Fruit fly (Drosophila melanogaster) whole organism, embryonic: ENCODE results near the gene CG15356.

Experiments used
- Aef1 ChIP-seq: fragments of 200-800 bp; sonication (Bioruptor generic); IDR thresholded peaks from 3 replicates; pipeline ENCODE4 v1.3.6; 2022; ENCODE audit warnings: missing biosample characterization, missing genetic modification characterization
- Antp ChIP-seq: fragments of 200-800 bp; sonication (Bioruptor generic); optimal IDR thresholded peaks from 3 replicates; lab custom pipeline; 2016; ENCODE audit warnings: missing biosample characterization, missing genetic modification characterization
- Atf3 ChIP-seq: fragments of 200-800 bp; sonication (Bioruptor generic); optimal IDR thresholded peaks from 3 replicates; lab custom pipeline; 2016; ENCODE audit warnings: missing biosample characterization, missing genetic modification characterization
- CG1024 ChIP-seq: fragments of 200-800 bp; sonication (Bioruptor generic); IDR thresholded peaks from 2 replicates; pipeline ENCODE4 v1.3.6; 2022; ENCODE audit warnings: missing biosample characterization, missing genetic modification characterization
- CG10431 ChIP-seq: fragments of 200-800 bp; sonication (Bioruptor generic); optimal IDR thresholded peaks from 3 replicates; lab custom pipeline; 2018; ENCODE audit warnings: missing biosample characterization, mild to moderate bottlenecking, missing genetic modification characterization
- CG11696 ChIP-seq: fragments of 200-800 bp; sonication (Bioruptor generic); IDR thresholded peaks from 2 replicates; pipeline ENCODE4 v1.3.6; 2022; ENCODE audit warnings: missing biosample characterization, missing genetic modification characterization
- CG14014 ChIP-seq: fragments of 200-800 bp; sonication (Bioruptor generic); IDR thresholded peaks from 2 replicates; pipeline ENCODE4 v1.3.6; 2022; ENCODE audit warnings: missing biosample characterization, missing genetic modification characterization
- CG14441 ChIP-seq: fragments of 200-800 bp; sonication (Bioruptor generic); IDR thresholded peaks from 2 replicates; pipeline ENCODE4 v1.3.6; 2022; ENCODE audit warnings: missing biosample characterization, missing genetic modification characterization
- CG15696 ChIP-seq: fragments of 200-800 bp; sonication (Bioruptor generic); optimal IDR thresholded peaks from 2 replicates; lab custom pipeline; 2019; ENCODE audit warnings: missing biosample characterization, mild to moderate bottlenecking, missing genetic modification characterization, moderate library complexity
- CG16779 ChIP-seq: fragments of 200-800 bp; sonication (Bioruptor generic); IDR thresholded peaks from 2 replicates; pipeline ENCODE4 v1.3.6; 2022; ENCODE audit warnings: missing biosample characterization, missing genetic modification characterization
- CG16813 ChIP-seq: fragments of 200-800 bp; sonication (Bioruptor generic); IDR thresholded peaks from 3 replicates; pipeline ENCODE4 v1.3.6; 2022; ENCODE audit warnings: missing biosample characterization, missing genetic modification characterization; ENCODE audit not compliant: partially characterized antibody
- CG2116 ChIP-seq: fragments of 200-800 bp; sonication (Bioruptor generic); optimal IDR thresholded peaks from 3 replicates; lab custom pipeline; 2018; ENCODE audit warnings: missing biosample characterization, mild to moderate bottlenecking, missing genetic modification characterization
- CG3281 ChIP-seq: fragments of 200-800 bp; sonication (Bioruptor generic); optimal IDR thresholded peaks from 3 replicates; lab custom pipeline; 2017; ENCODE audit warnings: missing biosample characterization, mild to moderate bottlenecking, missing genetic modification characterization
- CG4282 ChIP-seq: fragments of 200-800 bp; sonication (Bioruptor generic); optimal IDR thresholded peaks from 2 replicates; lab custom pipeline; 2016; ENCODE audit warnings: missing biosample characterization, missing genetic modification characterization
- CG5180 ChIP-seq: fragments of 200-800 bp; sonication (Bioruptor generic); optimal IDR thresholded peaks from 3 replicates; lab custom pipeline; 2017; ENCODE audit warnings: missing biosample characterization, missing genetic modification characterization, mild to moderate bottlenecking, moderate library complexity, missing genetic modification reagents
- CG6654 ChIP-seq: fragments of 200-800 bp; sonication (Bioruptor generic); optimal IDR thresholded peaks from 2 replicates; lab custom pipeline; 2017; ENCODE audit warnings: missing biosample characterization, mild to moderate bottlenecking, missing genetic modification characterization
- CG6765 ChIP-seq: fragments of 200-800 bp; sonication (Bioruptor generic); optimal IDR thresholded peaks from 3 replicates; lab custom pipeline; 2017; ENCODE audit warnings: missing biosample characterization, mild to moderate bottlenecking, missing genetic modification characterization
- CG7556 ChIP-seq: fragments of 200-800 bp; sonication (Bioruptor generic); optimal IDR thresholded peaks from 2 replicates; lab custom pipeline; 2017; ENCODE audit warnings: missing biosample characterization, mild to moderate bottlenecking, missing genetic modification characterization
- CG9215 ChIP-seq: fragments of 200-800 bp; sonication (Bioruptor generic); IDR thresholded peaks from 2 replicates; pipeline ENCODE4 v1.3.6; 2022; ENCODE audit warnings: missing biosample characterization, missing genetic modification characterization
- D19B ChIP-seq: fragments of 200-800 bp; sonication (Bioruptor generic); optimal IDR thresholded peaks from 2 replicates; lab custom pipeline; 2017; ENCODE audit warnings: missing biosample characterization, mild to moderate bottlenecking, missing genetic modification characterization
- Fer1 ChIP-seq: fragments of 200-800 bp; sonication (Bioruptor generic); optimal IDR thresholded peaks from 2 replicates; lab custom pipeline; 2017; ENCODE audit warnings: missing biosample characterization, mild to moderate bottlenecking, missing genetic modification characterization
- Hand ChIP-seq: fragments of 200-800 bp; sonication (Bioruptor generic); optimal IDR thresholded peaks from 2 replicates; lab custom pipeline; 2017; ENCODE audit warnings: mild to moderate bottlenecking, missing biosample characterization, missing genetic modification reagents, missing genetic modification characterization
- Hr39 ChIP-seq: fragments of >200 bp; optimal IDR thresholded peaks from 2 replicates; lab custom pipeline; 2017
- Hr51 ChIP-seq, 2 experiments: fragments of 200-800 bp; sonication (Bioruptor generic); optimal IDR thresholded peaks; 2 replicates in 1 of 2; 3 replicates in 1 of 2; lab custom pipeline; 2016 to 2018; ENCODE audit warnings: missing biosample characterization in 2 of 2, missing genetic modification characterization in 2 of 2, mild to moderate bottlenecking in 1 of 2, moderate library complexity in 1 of 2
- NK7.1 ChIP-seq: fragments of 200-800 bp; sonication (Bioruptor generic); optimal IDR thresholded peaks from 3 replicates; lab custom pipeline; 2016; ENCODE audit warnings: missing biosample characterization, missing genetic modification characterization
- Scr ChIP-seq: fragments of 200-800 bp; sonication (Bioruptor generic); IDR thresholded peaks from 2 replicates; pipeline ENCODE4 v1.3.6; 2022; ENCODE audit warnings: missing biosample characterization, missing genetic modification characterization; ENCODE audit not compliant: partially characterized antibody
- TFAM ChIP-seq: fragments of 200-800 bp; sonication (Bioruptor generic); optimal IDR thresholded peaks from 2 replicates; lab custom pipeline; 2017; ENCODE audit warnings: missing biosample characterization, missing genetic modification characterization, inconsistent platforms
- Usf ChIP-seq: fragments of 200-800 bp; sonication (Bioruptor generic); optimal IDR thresholded peaks from 2 replicates; lab custom pipeline; 2017; ENCODE audit warnings: missing genotype, missing biosample characterization, missing genetic modification characterization
- amos ChIP-seq: fragments of 200-800 bp; sonication (Bioruptor generic); IDR thresholded peaks from 2 replicates; pipeline ENCODE4 v1.3.6; 2022; ENCODE audit warnings: missing biosample characterization, missing genetic modification characterization; ENCODE audit not compliant: partially characterized antibody
- cg ChIP-seq: fragments of 200-800 bp; sonication (Bioruptor generic); optimal IDR thresholded peaks from 3 replicates; lab custom pipeline; 2019; ENCODE audit warnings: missing biosample characterization, mild to moderate bottlenecking, missing genetic modification characterization, moderate library complexity
- chinmo ChIP-seq: fragments of 200-800 bp; sonication (Bioruptor generic); IDR thresholded peaks from 4 replicates; pipeline ENCODE4 v1.3.6; 2022; ENCODE audit warnings: missing biosample characterization, missing genetic modification characterization; ENCODE audit not compliant: partially characterized antibody
- dmrt11E ChIP-seq: fragments of 200-800 bp; sonication (Bioruptor generic); optimal IDR thresholded peaks from 3 replicates; lab custom pipeline; 2018; ENCODE audit warnings: missing biosample characterization, mild to moderate bottlenecking, missing genetic modification characterization, moderate library complexity
- fd102C ChIP-seq: fragments of 200-800 bp; sonication (Bioruptor generic); optimal IDR thresholded peaks from 2 replicates; lab custom pipeline; 2018; ENCODE audit warnings: missing biosample characterization, mild to moderate bottlenecking, missing genetic modification characterization, moderate library complexity
- gem ChIP-seq: fragments of 200-800 bp; sonication (Bioruptor generic); optimal IDR thresholded peaks from 2 replicates; lab custom pipeline; 2019; ENCODE audit warnings: missing biosample characterization, mild to moderate bottlenecking, missing genetic modification characterization, moderate library complexity
- gsb ChIP-seq: fragments of 200-800 bp; sonication (Bioruptor generic); IDR thresholded peaks from 2 replicates; pipeline ENCODE4 v1.3.6; 2022; ENCODE audit warnings: missing biosample characterization, missing genetic modification characterization
- gt ChIP-seq: fragments of 200-800 bp; sonication (Bioruptor generic); IDR thresholded peaks from 2 replicates; pipeline ENCODE4 v1.3.6; 2022; ENCODE audit warnings: missing biosample characterization, missing genetic modification characterization
- insv ChIP-seq, 2 experiments: fragments of 200-800 bp; sonication (Bioruptor generic); optimal IDR thresholded peaks; 3 replicates each; lab custom pipeline; 2016 to 2018; ENCODE audit warnings: missing biosample characterization in 2 of 2, missing genetic modification characterization in 2 of 2
- kah ChIP-seq: fragments of 200-800 bp; sonication (Bioruptor generic); optimal IDR thresholded peaks from 2 replicates; lab custom pipeline; 2018; ENCODE audit warnings: missing biosample characterization, mild to moderate bottlenecking, missing genetic modification characterization
- klu ChIP-seq: fragments of 200-800 bp; sonication (Bioruptor generic); IDR thresholded peaks from 2 replicates; pipeline ENCODE4 v1.3.6; 2022; ENCODE audit warnings: missing biosample characterization, missing genetic modification characterization
- mirr ChIP-seq: fragments of 200-800 bp; sonication (Bioruptor generic); optimal IDR thresholded peaks from 3 replicates; lab custom pipeline; 2018; ENCODE audit warnings: missing biosample characterization, mild to moderate bottlenecking, missing genetic modification characterization
- peb ChIP-seq: fragments of 200-800 bp; sonication (Bioruptor generic); IDR thresholded peaks from 2 replicates; pipeline ENCODE4 v1.3.6; 2022; ENCODE audit warnings: missing biosample characterization, missing genetic modification characterization
- ranshi ChIP-seq: fragments of 200-800 bp; sonication (Bioruptor generic); IDR thresholded peaks from 2 replicates; pipeline ENCODE4 v1.3.6; 2022; ENCODE audit warnings: missing biosample characterization, missing genetic modification characterization
- sc ChIP-seq, 3 experiments: fragments of >200 bp in 2 of 3; fragments of 200-800 bp in 1 of 3; sonication (Bioruptor generic) in 1 of 3; optimal IDR thresholded peaks; 2 replicates in 2 of 3; 3 replicates in 1 of 3; lab custom pipeline; 2017; ENCODE audit warnings: mild to moderate bottlenecking in 1 of 3, missing biosample characterization in 1 of 3, missing genetic modification characterization in 1 of 3, missing genetic modification reagents in 1 of 3
- schlank ChIP-seq: fragments of 200-800 bp; sonication (Bioruptor generic); optimal IDR thresholded peaks from 2 replicates; lab custom pipeline; 2018; ENCODE audit warnings: missing biosample characterization, mild to moderate bottlenecking, missing genetic modification characterization
- so ChIP-seq: fragments of 200-800 bp; sonication (Bioruptor generic); IDR thresholded peaks from 3 replicates; pipeline ENCODE4 v1.3.6; 2022; ENCODE audit warnings: missing biosample characterization, missing genetic modification characterization
- tna ChIP-seq: fragments of 200-800 bp; sonication (Bioruptor generic); IDR thresholded peaks from 2 replicates; pipeline ENCODE4 v1.3.6; 2022; ENCODE audit warnings: missing biosample characterization, missing genetic modification characterization; ENCODE audit not compliant: partially characterized antibody
- toy ChIP-seq: fragments of 200-800 bp; sonication (Bioruptor generic); IDR thresholded peaks from 2 replicates; pipeline ENCODE4 v1.3.6; 2022; ENCODE audit warnings: missing biosample characterization, missing genetic modification characterization
- trem ChIP-seq: fragments of 200-800 bp; optimal IDR thresholded peaks from 3 replicates; lab custom pipeline; 2019; ENCODE audit warnings: missing biosample characterization, mild to moderate bottlenecking, missing genetic modification characterization, moderate library complexity
- tup ChIP-seq: fragments of 200-800 bp; sonication (Bioruptor generic); optimal IDR thresholded peaks from 2 replicates; lab custom pipeline; 2016; ENCODE audit warnings: missing biosample characterization, mild to moderate bottlenecking, missing genetic modification characterization, moderate library complexity

CG15356 gene

DNA sequence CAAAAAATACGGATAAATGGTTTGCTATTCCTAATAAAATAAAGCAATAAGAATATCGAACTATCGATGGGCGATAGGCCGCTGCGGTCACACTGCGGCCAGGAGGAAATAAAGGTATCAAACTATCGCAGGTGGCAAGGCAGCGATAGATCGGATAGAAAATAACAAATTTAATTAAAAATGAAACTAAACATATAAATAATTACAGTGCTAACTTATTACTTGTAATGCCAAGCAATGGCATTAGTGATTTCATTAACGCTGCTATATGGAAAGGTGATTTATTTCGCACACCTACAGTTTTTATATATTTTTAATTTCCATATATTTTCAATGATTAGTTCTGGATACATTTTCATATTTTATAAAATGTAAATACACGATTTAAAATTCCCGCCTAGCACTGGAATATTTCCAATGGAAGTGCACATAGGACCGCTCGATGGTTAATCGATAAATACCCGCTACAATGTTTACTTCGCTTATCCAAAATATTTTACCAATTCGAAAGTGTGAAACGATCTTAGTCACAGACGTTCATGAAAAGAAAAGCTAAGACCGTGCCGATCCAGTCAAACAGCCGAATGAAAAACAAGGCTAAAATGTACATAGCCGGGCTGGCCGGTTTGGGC lies at the start of gene CG15356, which contains the start of gene CG15362 (continued):
- TF ChIP-seq tna (GFP tag; lab: Robert Waterston, UW) (peak; percentile 98), sc (optimal IDR thresholded peaks at IDR 0.05; lab: Kevin White, UChicago) (no peak), sc (GFP tag; optimal IDR thresholded peaks at IDR 0.05; lab: Kevin White, UChicago) (no peak), CG2116 (peak; percentile 80), schlank (tag; lab: Kevin White, UChicago) (no peak), insv (GFP tag; optimal IDR thresholded peaks at IDR 0.05; lab: Kevin White, UChicago) (peak in 1 of 2 experiments; percentile 71), gem (no peak), klu (GFP tag; lab: Robert Waterston, UW) (no peak), kah (GFP tag; lab: Kevin White, UChicago) (peak; percentile 53), gt (GFP tag; lab: Robert Waterston, UW) (no peak), CG15696 (tag; lab: Kevin White, UChicago) (no peak), fd102C (no peak), CG6654 (no peak), ranshi (GFP tag; lab: Robert Waterston, UW) (no peak), TFAM (GFP tag; lab: Kevin White, UChicago) (no peak), CG16779 (GFP tag; lab: Robert Waterston, UW) (no peak), Hr51 (GFP tag; optimal IDR thresholded peaks at IDR 0.05; lab: Kevin White, UChicago) (peak in 1 of 2 experiments; percentile 34), CG6765 (GFP tag; lab: Kevin White, UChicago) (no peak), CG9215 (GFP tag; lab: Robert Waterston, UW) (peak; percentile 20; the same call in 1 of the 2 replicates), CG4282 (GFP tag; lab: Kevin White, UChicago) (no peak), NK7.1 (no peak), Aef1 (GFP tag; lab: Robert Waterston, UW) (peak; percentile 29; the same call in 1 of the 3 replicates), CG11696 (GFP tag; lab: Robert Waterston, UW) (no peak), CG14014 (GFP tag; lab: Robert Waterston, UW) (no peak), trem (peak; percentile 48), amos (GFP tag; lab: Robert Waterston, UW) (peak; percentile 99), mirr (GFP tag; lab: Kevin White, UChicago) (no peak), CG5180 (GFP tag; lab: Kevin White, UChicago) (no peak), cg (GFP tag; lab: Kevin White, UChicago) (no peak), Antp (GFP tag; lab: Kevin White, UChicago) (no peak), CG16813 (GFP tag; lab: Robert Waterston, UW) (peak; percentile 100), tup (no peak), CG10431 (GFP tag; lab: Kevin White, UChicago) (no peak), toy (GFP tag; lab: Robert Waterston, UW) (no peak), gsb (GFP tag; lab: Robert Waterston, UW) (no peak), Scr (peak; percentile 99), chinmo (GFP tag; lab: Robert Waterston, UW) (peak; percentile 99), Atf3 (GFP tag; lab: Kevin White, UChicago) (no peak), peb (GFP tag; lab: Robert Waterston, UW) (no peak), so (no peak), CG7556 (GFP tag; lab: Kevin White, UChicago) (no peak), Hr39 (lab: Kevin White, UChicago) (no peak), Usf (GFP tag; lab: Kevin White, UChicago) (no peak), CG3281 (GFP tag; lab: Kevin White, UChicago) (no peak), CG14441 (GFP tag; lab: Robert Waterston, UW) (0 out of 2 replicates have a peak, but pooled peaks have one; percentile 8), CG1024 (GFP tag; lab: Robert Waterston, UW) (no peak), D19B (GFP tag; lab: Kevin White, UChicago) (peak; percentile 51), Hand (no peak), Fer1 (GFP tag; lab: Kevin White, UChicago) (peak; percentile 30), dmrt11E (tag; lab: Kevin White, UChicago) (peak; percentile 24)
